Worm (Caenorhabditis elegans): ENCODE data around the gene gtl-2.

Gene gtl-2

DNA sequence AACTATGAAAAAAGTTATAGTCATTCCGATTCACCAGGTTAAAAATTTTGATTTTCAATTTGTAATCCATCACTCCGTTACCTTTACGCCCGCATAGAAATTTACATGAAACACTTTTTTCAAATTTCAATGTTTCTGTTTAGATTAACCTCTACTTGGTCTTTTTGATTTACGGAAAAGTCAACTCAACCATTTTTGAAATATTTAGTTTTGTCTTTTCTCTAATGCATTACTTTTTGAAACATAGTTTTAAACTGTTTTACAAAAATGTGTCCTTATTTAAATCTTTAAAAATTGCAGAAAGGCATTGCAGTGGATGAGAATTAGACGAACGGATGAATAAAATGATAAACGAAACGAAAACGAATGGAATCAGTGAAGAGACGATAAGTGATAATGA is at the start of gene gtl-2:
gtl-2 (plus strand) TSS at position 301 of the 400 bp plus-strand sequence.
- TF ChIP-seq med-1 (GFP tag; optimal IDR thresholded peaks at IDR 0.05; ENCODE audit: insufficient read depth) (no peak), ref-1 (GFP tag; conservative IDR thresholded peaks at IDR 0.05) (no peak), cog-1 (tag; optimal IDR thresholded peaks at IDR 0.05) (no peak), tab-1 (GFP tag; IDR thresholded peaks at IDR 0.05) (no peak)

DNA sequence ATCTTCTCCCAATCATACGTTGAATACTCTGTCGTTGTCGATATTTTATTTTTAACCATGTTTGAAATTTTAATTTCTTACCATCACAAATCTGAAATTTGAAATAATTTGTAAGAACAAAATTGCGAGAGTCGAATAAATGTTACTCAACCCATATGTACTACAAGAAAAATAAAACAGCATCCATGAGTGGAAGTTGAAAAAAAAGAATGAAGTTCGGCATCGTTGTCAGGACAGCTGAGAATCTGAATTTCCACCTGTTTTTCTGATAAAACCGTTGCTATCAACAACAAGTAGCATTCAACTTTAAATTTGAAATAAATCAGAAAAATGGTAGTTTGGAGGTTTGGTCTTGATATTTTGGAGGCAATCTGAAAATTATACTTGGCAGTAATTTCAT is 49.4 kb upstream of the gtl-2 start, which contains the start of gene C29F4.3:
C29F4.3 (minus strand) TSS at position 101 of the 400 bp plus-strand sequence.
- TF ChIP-seq ztf-23 (GFP tag; IDR thresholded peaks at IDR 0.05) (no peak), med-1 (GFP tag; optimal IDR thresholded peaks at IDR 0.05; ENCODE audit: insufficient read depth) (no peak), tab-1 (GFP tag; IDR thresholded peaks at IDR 0.05) (no peak), klf-2 (GFP tag; conservative IDR thresholded peaks at IDR 0.05) (no peak), ref-1 (GFP tag; conservative IDR thresholded peaks at IDR 0.05) (no peak), T22C8.4 (GFP tag; IDR thresholded peaks at IDR 0.05) (no peak), cog-1 (tag; optimal IDR thresholded peaks at IDR 0.05) (no peak), ztf-29 (GFP tag; IDR thresholded peaks at IDR 0.05) (no peak), flt-1 (GFP tag; IDR thresholded peaks at IDR 0.05) (no peak)

DNA sequence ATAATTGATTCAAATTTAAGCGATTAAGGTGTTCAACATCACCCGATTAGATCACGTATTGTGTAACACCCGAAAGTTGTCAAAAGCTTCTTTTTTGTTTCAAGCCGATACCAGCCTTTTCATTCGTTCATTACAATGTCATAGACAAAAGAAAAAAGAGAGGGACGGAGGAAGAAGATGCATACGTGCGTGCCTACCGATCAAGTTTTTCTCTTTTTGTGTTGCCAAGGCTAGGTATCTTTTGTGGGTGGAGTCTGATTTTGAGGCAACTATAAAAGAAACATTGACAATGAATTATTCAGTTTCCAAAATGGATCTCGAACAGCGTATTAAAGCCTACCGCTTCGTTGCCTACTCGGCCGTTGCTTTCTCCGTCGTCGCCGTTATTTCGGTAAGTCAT is 48.0 kb upstream of the gtl-2 start, which contains the start of gene col-125:
col-125 (plus strand) TSS at position 301 of the 400 bp plus-strand sequence.
- TF ChIP-seq ztf-23 (GFP tag; IDR thresholded peaks at IDR 0.05) (no peak), flt-1 (GFP tag; IDR thresholded peaks at IDR 0.05) (no peak), cog-1 (tag; optimal IDR thresholded peaks at IDR 0.05) (no peak), ztf-29 (GFP tag; IDR thresholded peaks at IDR 0.05) (no peak), tab-1 (GFP tag; IDR thresholded peaks at IDR 0.05) (no peak), T22C8.4 (GFP tag; IDR thresholded peaks at IDR 0.05) (no peak), med-1 (GFP tag; optimal IDR thresholded peaks at IDR 0.05; ENCODE audit: insufficient read depth) (no peak), klf-2 (GFP tag; conservative IDR thresholded peaks at IDR 0.05) (no peak), ref-1 (GFP tag; conservative IDR thresholded peaks at IDR 0.05) (no peak)

DNA sequence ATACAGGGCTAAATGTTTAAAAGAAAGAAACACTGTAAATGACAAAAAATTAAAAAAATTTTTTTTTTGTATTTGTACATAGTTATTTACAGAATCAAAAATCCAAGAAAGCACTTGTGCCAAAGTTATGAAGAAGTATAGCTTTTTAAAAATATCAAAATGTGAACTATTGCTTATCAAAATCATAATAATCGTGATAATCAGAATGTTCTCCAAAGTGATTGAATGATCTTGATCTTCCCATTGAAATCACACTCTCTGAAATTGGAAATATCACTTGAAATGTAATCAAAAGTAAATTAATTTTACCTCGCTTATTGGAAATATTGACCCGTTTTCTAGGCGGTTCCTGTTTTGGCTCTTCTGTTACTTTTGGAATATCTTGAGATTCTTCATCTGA is 46.7 kb upstream of the gtl-2 start:
- TF ChIP-seq cog-1 (tag; optimal IDR thresholded peaks at IDR 0.05) (no peak), tab-1 (GFP tag; IDR thresholded peaks at IDR 0.05) (no peak), klf-2 (GFP tag; conservative IDR thresholded peaks at IDR 0.05) (no peak), ztf-29 (GFP tag; IDR thresholded peaks at IDR 0.05) (no peak), flt-1 (GFP tag; IDR thresholded peaks at IDR 0.05) (no peak), ref-1 (GFP tag; conservative IDR thresholded peaks at IDR 0.05) (no peak), ztf-23 (GFP tag; IDR thresholded peaks at IDR 0.05) (no peak), T22C8.4 (GFP tag; IDR thresholded peaks at IDR 0.05) (no peak), med-1 (GFP tag; optimal IDR thresholded peaks at IDR 0.05; ENCODE audit: insufficient read depth) (no peak)

DNA sequence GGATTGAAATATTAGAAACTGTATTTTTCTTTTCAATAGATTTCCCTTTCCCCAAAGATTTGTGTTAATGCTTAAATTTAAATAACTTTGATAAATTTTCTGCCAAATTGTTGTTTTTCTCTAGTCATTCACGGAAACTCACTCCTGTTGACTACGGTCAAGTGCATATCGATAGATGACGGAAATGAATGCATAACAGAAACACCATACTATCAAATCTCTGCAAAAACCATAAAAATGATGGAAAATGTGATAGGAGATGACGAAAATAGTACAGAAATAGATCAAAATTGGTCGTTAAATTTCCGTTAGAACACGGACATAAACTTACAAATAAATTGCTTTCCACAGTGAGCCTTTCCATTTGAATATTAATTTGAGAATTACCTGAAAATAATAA is 44.2 kb upstream of the gtl-2 start:
- TF ChIP-seq tab-1 (GFP tag; IDR thresholded peaks at IDR 0.05) (no peak), med-1 (GFP tag; optimal IDR thresholded peaks at IDR 0.05; ENCODE audit: insufficient read depth) (no peak), flt-1 (GFP tag; IDR thresholded peaks at IDR 0.05) (no peak), klf-2 (GFP tag; conservative IDR thresholded peaks at IDR 0.05) (no peak), cog-1 (tag; optimal IDR thresholded peaks at IDR 0.05) (no peak), T22C8.4 (GFP tag; IDR thresholded peaks at IDR 0.05) (no peak), ztf-29 (GFP tag; IDR thresholded peaks at IDR 0.05) (no peak), ref-1 (GFP tag; conservative IDR thresholded peaks at IDR 0.05) (no peak)

DNA sequence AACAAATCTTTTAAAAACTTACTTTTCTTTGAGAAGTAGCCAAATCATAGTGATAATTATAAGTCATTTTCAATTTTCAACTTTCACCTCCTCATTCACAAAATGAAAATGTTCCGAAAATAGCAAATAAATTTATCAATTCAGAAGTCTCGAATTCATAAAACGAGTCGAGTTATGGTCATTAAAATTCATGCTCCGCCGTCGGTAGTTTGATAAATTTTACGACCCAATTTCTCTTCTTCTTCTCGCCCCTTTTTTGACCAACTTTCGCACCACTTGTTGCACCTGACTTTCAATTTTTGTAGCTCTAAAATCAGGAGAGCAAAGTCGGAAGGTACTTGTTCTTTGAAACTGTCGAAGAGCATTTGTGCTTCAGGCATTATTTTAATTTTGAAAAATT is 43.2 kb upstream of the gtl-2 start, which contains the start of gene best-7:
best-7 (minus strand) TSS at position 239 of the 400 bp plus-strand sequence.
- TF ChIP-seq klf-2 (GFP tag; conservative IDR thresholded peaks at IDR 0.05) (no peak), ref-1 (GFP tag; conservative IDR thresholded peaks at IDR 0.05) (no peak), T22C8.4 (GFP tag; IDR thresholded peaks at IDR 0.05) (no peak), ztf-29 (GFP tag; IDR thresholded peaks at IDR 0.05) (no peak), flt-1 (GFP tag; IDR thresholded peaks at IDR 0.05) (no peak), med-1 (GFP tag; optimal IDR thresholded peaks at IDR 0.05; ENCODE audit: insufficient read depth) (no peak), ztf-23 (GFP tag; IDR thresholded peaks at IDR 0.05) (no peak), tab-1 (GFP tag; IDR thresholded peaks at IDR 0.05) (no peak), cog-1 (tag; optimal IDR thresholded peaks at IDR 0.05) (no peak)

DNA sequence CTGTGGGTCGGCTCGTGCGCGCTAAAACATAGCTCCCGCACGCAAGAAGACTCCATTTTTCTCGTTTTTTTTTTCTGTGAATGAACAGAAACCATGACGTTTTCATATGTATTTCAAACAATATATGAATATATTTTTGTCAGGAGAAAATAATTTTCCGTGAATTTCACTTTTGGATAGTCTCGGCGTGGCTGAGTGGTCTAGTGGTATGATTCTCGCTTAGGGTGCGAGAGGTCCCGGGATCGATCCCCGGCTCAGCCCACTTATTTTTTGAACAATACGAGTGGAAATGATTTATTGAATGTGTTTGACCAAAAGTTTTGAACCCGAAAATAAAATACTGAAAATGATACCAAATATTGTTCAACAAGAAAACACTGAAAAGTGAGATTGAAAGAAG is 41.9 kb upstream of the gtl-2 start:
- TF ChIP-seq med-1 (GFP tag; optimal IDR thresholded peaks at IDR 0.05; ENCODE audit: insufficient read depth) = no peak
- TF ChIP-seq ztf-29 (GFP tag; IDR thresholded peaks at IDR 0.05) = no peak
- no peak for TF ChIP-seq tab-1 (GFP tag; IDR thresholded peaks at IDR 0.05)
- no peak for TF ChIP-seq flt-1 (GFP tag; IDR thresholded peaks at IDR 0.05)
- no peak for TF ChIP-seq cog-1 (tag; optimal IDR thresholded peaks at IDR 0.05)
- no peak for TF ChIP-seq ztf-23 (GFP tag; IDR thresholded peaks at IDR 0.05)
- no peak for TF ChIP-seq ref-1 (GFP tag; conservative IDR thresholded peaks at IDR 0.05)
- TF ChIP-seq klf-2 (GFP tag; conservative IDR thresholded peaks at IDR 0.05) = no peak
- TF ChIP-seq T22C8.4 (GFP tag; IDR thresholded peaks at IDR 0.05) = no peak

DNA sequence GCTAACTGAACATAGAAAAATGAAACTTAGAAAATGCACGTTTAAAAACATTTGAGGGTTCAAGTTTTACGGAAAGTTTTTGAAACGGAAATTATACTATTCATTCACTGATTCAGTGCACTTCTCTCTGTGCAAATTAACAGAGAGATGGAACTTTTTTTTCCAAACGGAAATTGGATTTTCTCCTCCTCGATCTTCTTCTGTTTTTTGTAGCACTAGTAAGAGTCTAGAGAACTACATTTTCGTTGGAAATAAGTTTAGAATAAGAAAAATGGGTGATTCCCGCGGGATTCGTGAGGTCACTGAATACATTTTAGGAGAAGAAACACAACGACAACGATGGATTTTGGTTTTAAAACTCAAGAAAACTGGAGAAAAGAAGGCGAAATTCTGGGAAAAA is 37.5 kb upstream of the gtl-2 start:
- TF ChIP-seq tab-1 (GFP tag; IDR thresholded peaks at IDR 0.05) = no peak
- no peak for TF ChIP-seq klf-2 (GFP tag; conservative IDR thresholded peaks at IDR 0.05)

DNA sequence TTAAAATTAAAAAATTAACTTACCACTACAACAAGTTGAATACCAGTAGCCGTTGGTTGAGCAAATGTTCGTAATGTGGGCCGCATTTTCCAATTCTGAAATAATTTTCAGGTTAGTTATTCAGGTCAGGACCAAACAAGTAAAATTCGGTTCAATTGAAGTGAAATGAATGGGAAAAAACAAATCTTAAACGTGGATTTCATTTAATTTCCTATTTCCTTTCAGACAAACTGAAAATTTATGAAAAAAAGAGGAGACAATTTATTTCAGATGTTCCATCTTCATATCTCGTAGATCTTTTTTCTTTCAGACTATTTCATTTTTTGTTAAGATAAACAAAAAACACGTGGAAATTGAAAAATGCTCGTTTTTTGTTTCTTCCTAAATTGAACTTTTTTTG is 31.9 kb upstream of the gtl-2 start, which contains the start of gene C05C12.6:
C05C12.6 (minus strand) TSS at position 101 of the 400 bp plus-strand sequence.
- TF ChIP-seq med-1 (GFP tag; optimal IDR thresholded peaks at IDR 0.05; ENCODE audit: insufficient read depth) = no peak
- TF ChIP-seq ref-1 (GFP tag; conservative IDR thresholded peaks at IDR 0.05) = no peak
- TF ChIP-seq tab-1 (GFP tag; IDR thresholded peaks at IDR 0.05) = no peak
- no peak for TF ChIP-seq cog-1 (tag; optimal IDR thresholded peaks at IDR 0.05)
- no peak for TF ChIP-seq ztf-29 (GFP tag; IDR thresholded peaks at IDR 0.05)
- no peak for TF ChIP-seq T22C8.4 (GFP tag; IDR thresholded peaks at IDR 0.05)
- TF ChIP-seq ztf-23 (GFP tag; IDR thresholded peaks at IDR 0.05) = no peak
- no peak for TF ChIP-seq flt-1 (GFP tag; IDR thresholded peaks at IDR 0.05)
- TF ChIP-seq klf-2 (GFP tag; conservative IDR thresholded peaks at IDR 0.05) = no peak

DNA sequence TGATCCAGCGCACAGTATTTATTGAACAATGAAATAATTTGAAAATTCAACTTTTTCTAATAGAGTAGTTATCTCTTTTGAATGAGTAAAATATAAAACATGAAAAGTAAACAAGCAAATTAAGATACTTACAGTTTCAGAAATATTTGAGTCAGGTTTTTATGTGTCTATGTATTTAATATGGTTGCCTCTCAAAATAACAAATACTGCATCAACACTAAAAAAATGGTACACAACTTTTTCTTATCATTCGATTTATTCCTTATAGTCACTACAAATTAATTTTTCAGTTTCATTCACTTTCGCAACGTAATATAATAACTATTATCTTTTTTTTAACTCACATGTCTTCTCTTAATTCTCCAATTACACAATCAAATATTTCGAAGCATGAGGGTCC is 25.8 kb upstream of the gtl-2 start:
- no peak for TF ChIP-seq klf-2 (GFP tag; conservative IDR thresholded peaks at IDR 0.05)
- no peak for TF ChIP-seq tab-1 (GFP tag; IDR thresholded peaks at IDR 0.05)
- TF ChIP-seq flt-1 (GFP tag; IDR thresholded peaks at IDR 0.05) = no peak
- no peak for TF ChIP-seq ztf-23 (GFP tag; IDR thresholded peaks at IDR 0.05)
- TF ChIP-seq T22C8.4 (GFP tag; IDR thresholded peaks at IDR 0.05) = no peak
- no peak for TF ChIP-seq med-1 (GFP tag; optimal IDR thresholded peaks at IDR 0.05; ENCODE audit: insufficient read depth)
- no peak for TF ChIP-seq ref-1 (GFP tag; conservative IDR thresholded peaks at IDR 0.05)
- no peak for TF ChIP-seq ztf-29 (GFP tag; IDR thresholded peaks at IDR 0.05)
- TF ChIP-seq cog-1 (tag; optimal IDR thresholded peaks at IDR 0.05) = no peak
